Fruit fly (Drosophila melanogaster) whole organism, embryonic: ENCODE measurements around the gene CG32639.

Source experiments
- Adf1 ChIP-seq: fragments of 200-800 bp; sonication (Bioruptor generic); IDR thresholded peaks from 2 replicates; pipeline ENCODE4 v1.3.6; 2022; ENCODE audit warnings: missing biosample characterization, missing genetic modification characterization
- B-H1 ChIP-seq: fragments of 200-800 bp; sonication (Bioruptor generic); IDR thresholded peaks from 3 replicates; pipeline ENCODE4 v1.3.6; 2022; ENCODE audit warnings: missing biosample characterization, missing genetic modification characterization
- Blimp-1 ChIP-seq: fragments of 200-800 bp; sonication (Bioruptor generic); optimal IDR thresholded peaks from 3 replicates; lab custom pipeline; 2018; ENCODE audit warnings: missing biosample characterization, missing genetic modification characterization, mild to moderate bottlenecking, moderate library complexity, missing genetic modification reagents
- CG10543 ChIP-seq: fragments of 200-800 bp; sonication (Bioruptor generic); optimal IDR thresholded peaks from 3 replicates; lab custom pipeline; 2017; ENCODE audit warnings: missing biosample characterization, mild to moderate bottlenecking, missing genetic modification characterization, moderate library complexity
- CG10654 ChIP-seq: fragments of 200-800 bp; sonication (Bioruptor generic); optimal IDR thresholded peaks from 2 replicates; lab custom pipeline; 2016; ENCODE audit warnings: missing biosample characterization, missing genetic modification characterization
- CG11723 ChIP-seq: fragments of 200-800 bp; sonication (Bioruptor generic); optimal IDR thresholded peaks from 2 replicates; lab custom pipeline; 2017; ENCODE audit warnings: missing biosample characterization, mild to moderate bottlenecking, missing genetic modification characterization
- CG12219 ChIP-seq: fragments of 200-800 bp; sonication (Bioruptor generic); optimal IDR thresholded peaks from 3 replicates; lab custom pipeline; 2018; ENCODE audit warnings: missing biosample characterization, mild to moderate bottlenecking, missing genetic modification characterization
- CG14965 ChIP-seq: fragments of 200-800 bp; sonication (Bioruptor generic); optimal IDR thresholded peaks from 2 replicates; lab custom pipeline; 2016; ENCODE audit warnings: missing biosample characterization, missing genetic modification characterization, borderline replicate concordance
- CG15696 ChIP-seq: fragments of 200-800 bp; sonication (Bioruptor generic); optimal IDR thresholded peaks from 2 replicates; lab custom pipeline; 2019; ENCODE audit warnings: missing biosample characterization, mild to moderate bottlenecking, missing genetic modification characterization, moderate library complexity
- CG17829 ChIP-seq: fragments of 200-800 bp; optimal IDR thresholded peaks from 2 replicates; lab custom pipeline; 2019; ENCODE audit warnings: missing biosample characterization, mild to moderate bottlenecking, missing genetic modification characterization, moderate library complexity
- CG32532 ChIP-seq: fragments of 200-800 bp; sonication (Bioruptor generic); IDR thresholded peaks from 2 replicates; pipeline ENCODE4 v1.3.6; 2022; ENCODE audit warnings: missing biosample characterization, missing genetic modification characterization
- CG4282 ChIP-seq: fragments of 200-800 bp; sonication (Bioruptor generic); optimal IDR thresholded peaks from 2 replicates; lab custom pipeline; 2016; ENCODE audit warnings: missing biosample characterization, missing genetic modification characterization
- CG4328 ChIP-seq: fragments of 200-800 bp; sonication (Bioruptor generic); optimal IDR thresholded peaks from 3 replicates; lab custom pipeline; 2017; ENCODE audit warnings: missing biosample characterization, missing genetic modification reagents, missing genetic modification characterization
- CG4707 ChIP-seq: fragments of 200-800 bp; sonication (Bioruptor generic); optimal IDR thresholded peaks from 2 replicates; lab custom pipeline; 2018; ENCODE audit warnings: missing biosample characterization, mild to moderate bottlenecking, missing genetic modification characterization, moderate library complexity
- CG7745 ChIP-seq: fragments of 200-800 bp; sonication (Bioruptor generic); optimal IDR thresholded peaks from 2 replicates; lab custom pipeline; 2018; ENCODE audit warnings: missing biosample characterization, mild to moderate bottlenecking, missing genetic modification characterization, moderate library complexity
- CG7839 ChIP-seq: fragments of 200-800 bp; sonication (Bioruptor generic); optimal IDR thresholded peaks from 3 replicates; lab custom pipeline; 2018; ENCODE audit warnings: missing biosample characterization, mild to moderate bottlenecking, missing genetic modification characterization, moderate library complexity
- CG8765 ChIP-seq: fragments of 200-800 bp; sonication (Bioruptor generic); IDR thresholded peaks from 2 replicates; pipeline ENCODE4 v1.3.6; 2022; ENCODE audit warnings: missing biosample characterization, missing genetic modification characterization
- CG8944 ChIP-seq: fragments of 200-800 bp; sonication (Bioruptor generic); optimal IDR thresholded peaks from 3 replicates; lab custom pipeline; 2016; ENCODE audit warnings: missing biosample characterization, missing genetic modification characterization
- CoRest ChIP-seq: fragments of 200-800 bp; sonication (Bioruptor generic); optimal IDR thresholded peaks from 3 replicates; lab custom pipeline; 2018; ENCODE audit warnings: missing biosample characterization, mild to moderate bottlenecking, missing genetic modification characterization, moderate library complexity
- Drgx ChIP-seq: fragments of 200-800 bp; sonication (Bioruptor generic); IDR thresholded peaks from 2 replicates; pipeline ENCODE4 v1.3.6; 2022; ENCODE audit warnings: missing biosample characterization, missing genetic modification characterization
- E2f2 ChIP-seq: fragments of 200-800 bp; sonication (Bioruptor generic); IDR thresholded peaks from 2 replicates; pipeline ENCODE4 v1.3.6; 2022; ENCODE audit warnings: missing biosample characterization, missing genetic modification characterization
- Eip74EF ChIP-seq, 2 experiments: fragments of 200-800 bp in 1 of 2; fragments of >200 bp in 1 of 2; sonication (Bioruptor generic) in 1 of 2; optimal IDR thresholded peaks; 2 replicates each; lab custom pipeline; 2017 to 2019; ENCODE audit warnings: missing biosample characterization in 2 of 2, missing genetic modification characterization in 2 of 2, mild to moderate bottlenecking in 1 of 2, moderate library complexity in 1 of 2
- H15 ChIP-seq: fragments of 200-800 bp; sonication (Bioruptor generic); IDR thresholded peaks from 3 replicates; pipeline ENCODE4 v1.3.6; 2022; ENCODE audit warnings: missing biosample characterization, missing genetic modification characterization
- Hr39 ChIP-seq: fragments of >200 bp; optimal IDR thresholded peaks from 2 replicates; lab custom pipeline; 2017
- MBD-R2 ChIP-seq: fragments of 200-800 bp; sonication (Bioruptor generic); IDR thresholded peaks from 2 replicates; pipeline ENCODE4 v1.3.6; 2022; ENCODE audit warnings: missing biosample characterization, missing genetic modification characterization
- Max ChIP-seq: fragments of 200-800 bp; sonication (Bioruptor generic); optimal IDR thresholded peaks from 2 replicates; lab custom pipeline; 2016; ENCODE audit warnings: missing biosample characterization, mild to moderate bottlenecking, missing genetic modification characterization
- NFAT ChIP-seq: fragments of 200-800 bp; sonication (Bioruptor generic); IDR thresholded peaks from 2 replicates; pipeline ENCODE4 v1.3.6; 2022; ENCODE audit warnings: missing biosample characterization, missing genetic modification characterization
- Poxn ChIP-seq: fragments of 200-800 bp; sonication (Bioruptor generic); IDR thresholded peaks from 2 replicates; pipeline ENCODE4 v1.3.6; 2022; ENCODE audit warnings: missing biosample characterization, missing genetic modification characterization
- Scr ChIP-seq: fragments of 200-800 bp; sonication (Bioruptor generic); IDR thresholded peaks from 2 replicates; pipeline ENCODE4 v1.3.6; 2022; ENCODE audit warnings: missing biosample characterization, missing genetic modification characterization; ENCODE audit not compliant: partially characterized antibody
- Sin3A ChIP-seq: fragments of >200 bp; optimal IDR thresholded peaks from 2 replicates; lab custom pipeline; 2018
- Sry-δ ChIP-seq: fragments of 200-800 bp; sonication (Bioruptor generic); optimal IDR thresholded peaks from 2 replicates; lab custom pipeline; 2016; ENCODE audit warnings: missing biosample characterization, missing genetic modification characterization
- Trl ChIP-seq, 3 experiments: fragments of >200 bp in 2 of 3; fragments of 200-800 bp in 1 of 3; sonication (Bioruptor generic) in 1 of 3; optimal IDR thresholded peaks; 2 replicates in 1 of 3; 3 replicates in 2 of 3; lab custom pipeline; 2016 to 2017; ENCODE audit warnings: missing biosample characterization in 1 of 3, missing genetic modification characterization in 1 of 3
- al ChIP-seq: fragments of 200-800 bp; sonication (Bioruptor generic); IDR thresholded peaks from 2 replicates; pipeline ENCODE4 v1.3.6; 2022; ENCODE audit warnings: missing biosample characterization, missing genetic modification characterization
- aop ChIP-seq: fragments of 200-800 bp; sonication (Bioruptor generic); IDR thresholded peaks from 2 replicates; pipeline ENCODE4 v1.3.6; 2022; ENCODE audit warnings: missing biosample characterization, missing genetic modification characterization
- chif ChIP-seq, 2 experiments: fragments of 200-800 bp; sonication (Bioruptor generic); optimal IDR thresholded peaks; 3 replicates each; lab custom pipeline; 2016; ENCODE audit warnings: missing biosample characterization in 2 of 2, missing genetic modification characterization in 2 of 2
- croc ChIP-seq: fragments of 200-800 bp; sonication (Bioruptor generic); conservative IDR thresholded peaks from 3 replicates; pipeline ENCODE4 v1.3.6; 2022; ENCODE audit warnings: missing biosample characterization, missing genetic modification characterization
- danr ChIP-seq: fragments of 200-800 bp; sonication (Bioruptor generic); IDR thresholded peaks from 2 replicates; pipeline ENCODE4 v1.3.6; 2022; ENCODE audit warnings: missing biosample characterization, missing genetic modification characterization
- en ChIP-seq: fragments of 200-800 bp; sonication (Bioruptor generic); optimal IDR thresholded peaks from 2 replicates; lab custom pipeline; 2016; ENCODE audit warnings: missing biosample characterization, missing genetic modification characterization
- gro ChIP-seq: fragments of 200-800 bp; sonication (Bioruptor generic); optimal IDR thresholded peaks from 2 replicates; lab custom pipeline; 2016; ENCODE audit warnings: missing biosample characterization, missing genetic modification characterization
- gsb ChIP-seq: fragments of 200-800 bp; sonication (Bioruptor generic); IDR thresholded peaks from 2 replicates; pipeline ENCODE4 v1.3.6; 2022; ENCODE audit warnings: missing biosample characterization, missing genetic modification characterization
- kay ChIP-seq: fragments of 200-800 bp; sonication (Bioruptor generic); optimal IDR thresholded peaks from 2 replicates; lab custom pipeline; 2016; ENCODE audit warnings: missing biosample characterization, missing genetic modification characterization
- nerfin-2 ChIP-seq: fragments of 200-800 bp; sonication (Bioruptor generic); IDR thresholded peaks from 2 replicates; pipeline ENCODE4 v1.3.6; 2022; ENCODE audit warnings: missing biosample characterization, missing genetic modification characterization; ENCODE audit not compliant: partially characterized antibody
- oc ChIP-seq: fragments of 200-800 bp; sonication (Bioruptor generic); optimal IDR thresholded peaks from 2 replicates; lab custom pipeline; 2018; ENCODE audit warnings: missing biosample characterization, mild to moderate bottlenecking, missing genetic modification characterization, moderate library complexity
- onecut ChIP-seq: fragments of 200-800 bp; sonication (Bioruptor generic); IDR thresholded peaks from 2 replicates; pipeline ENCODE4 v1.3.6; 2022; ENCODE audit warnings: missing biosample characterization, missing genetic modification characterization
- sens ChIP-seq: fragments of 200-800 bp; sonication (Bioruptor generic); peaks from one replicate; lab custom pipeline; 2016; ENCODE audit warnings: missing biosample characterization, missing genetic modification characterization
- sna ChIP-seq: fragments of 200-800 bp; sonication (Bioruptor generic); IDR thresholded peaks from 2 replicates; pipeline ENCODE4 v1.3.6; 2022; ENCODE audit warnings: missing biosample characterization, missing genetic modification characterization; ENCODE audit not compliant: partially characterized antibody
- twi ChIP-seq: fragments of 200-800 bp; optimal IDR thresholded peaks from 2 replicates; lab custom pipeline; 2019; ENCODE audit warnings: missing biosample characterization, mild to moderate bottlenecking, missing genetic modification characterization, moderate library complexity
- zen2 ChIP-seq: fragments of 200-800 bp; sonication (Bioruptor generic); IDR thresholded peaks from 3 replicates; pipeline ENCODE4 v1.3.6; 2022; ENCODE audit warnings: missing biosample characterization, missing genetic modification characterization; ENCODE audit not compliant: partially characterized antibody

CG32639 gene

DNA sequence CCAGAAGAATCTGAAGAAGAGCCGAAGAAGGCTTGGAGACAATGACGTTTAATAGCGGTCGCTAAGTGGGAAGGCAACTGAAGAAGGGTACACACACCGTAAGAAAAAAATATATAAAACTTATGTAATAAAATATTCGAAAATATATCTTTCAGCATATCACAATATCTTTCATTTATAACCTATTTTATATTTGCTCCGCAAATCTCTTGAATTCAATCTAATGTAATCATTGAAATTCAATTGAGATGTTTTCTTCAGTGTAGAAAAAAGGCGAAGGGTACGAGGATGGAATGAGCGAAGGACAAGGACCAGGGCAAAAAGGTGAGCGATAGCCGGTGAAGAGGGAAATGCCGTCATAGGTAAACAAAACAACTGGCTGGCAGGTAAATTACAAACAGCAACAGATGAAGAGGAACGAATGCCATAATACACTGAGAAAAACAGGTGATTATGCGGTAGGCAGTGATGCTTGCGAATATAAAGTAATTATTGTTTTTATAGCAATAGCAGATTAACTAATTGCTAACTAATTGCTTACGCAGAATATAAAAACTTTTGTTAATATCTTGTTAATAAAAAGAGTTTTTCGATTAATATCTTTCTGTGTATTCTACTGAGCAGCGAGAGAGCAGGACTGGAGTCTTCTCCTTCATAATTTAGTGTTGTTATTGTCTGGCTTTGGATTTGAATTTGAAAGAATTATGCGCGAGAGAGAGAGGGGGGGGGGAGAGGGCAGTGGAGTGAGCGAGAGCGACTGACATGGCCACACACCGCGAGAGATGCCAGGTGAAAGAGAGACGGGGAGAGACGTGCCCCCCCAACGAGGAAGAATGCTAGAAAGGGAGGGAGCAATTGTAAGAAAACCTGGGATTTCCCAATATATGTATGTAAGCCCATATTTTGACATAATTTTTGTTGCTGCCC lies 2.3 kb downstream of the CG32639 start (continued):
- TF ChIP-seq CG32532 (peak; percentile 75), nerfin-2 (GFP tag; lab: Robert Waterston, UW) (no peak), Adf1 (GFP tag; lab: Robert Waterston, UW) (no peak), CG17829 (tag; lab: Kevin White, UChicago) (peak; percentile 91), CoRest (peak; percentile 85), sna (GFP tag; lab: Robert Waterston, UW) (no peak), CG4328 (GFP tag; lab: Kevin White, UChicago) (peak; percentile 49), gsb (GFP tag; lab: Robert Waterston, UW) (no peak), croc (GFP tag; lab: Robert Waterston, UW) (peak; percentile 89), E2f2 (GFP tag; lab: Robert Waterston, UW) (peak; percentile 59; the same call in 1 of the 2 replicates), zen2 (GFP tag; lab: Robert Waterston, UW) (no peak), Sry-δ (peak; percentile 55), CG10654 (GFP tag; lab: Kevin White, UChicago) (peak; percentile 72), Poxn (GFP tag; lab: Robert Waterston, UW) (no peak), Blimp-1 (GFP tag; lab: Kevin White, UChicago) (peak; percentile 84), NFAT (GFP tag; lab: Robert Waterston, UW) (peak; percentile 62), kay (GFP tag; lab: Kevin White, UChicago) (peak; percentile 60), CG10543 (GFP tag; lab: Kevin White, UChicago) (no peak), CG15696 (tag; lab: Kevin White, UChicago) (peak; percentile 97), onecut (GFP tag; lab: Robert Waterston, UW) (peak; percentile 85), CG8765 (GFP tag; lab: Robert Waterston, UW) (peak; percentile 92), CG14965 (peak; percentile 55), sens (GFP tag; lab: Kevin White, UChicago) (peak; percentile 99), CG7839 (tag; lab: Kevin White, UChicago) (peak; percentile 89), en (GFP tag; lab: Kevin White, UChicago) (peak; percentile 37), Hr39 (lab: Kevin White, UChicago) (no peak), Scr (GFP tag; lab: Robert Waterston, UW) (no peak), danr (GFP tag; lab: Robert Waterston, UW) (peak; percentile 65; the same call in 1 of the 2 replicates), aop (GFP tag; lab: Robert Waterston, UW) (peak; percentile 13; the same call in 1 of the 2 replicates), CG4282 (GFP tag; lab: Kevin White, UChicago) (no peak), gro (peak; percentile 57), chif (GFP tag; optimal IDR thresholded peaks at IDR 0.05; lab: Kevin White, UChicago) (peak; percentile 82 to 92), CG11723 (GFP tag; lab: Kevin White, UChicago) (peak; percentile 51), Eip74EF (GFP tag; optimal IDR thresholded peaks at IDR 0.05; lab: Kevin White, UChicago) (peak in 1 of 2 experiments; percentile 67), H15 (GFP tag; lab: Robert Waterston, UW) (peak; percentile 67; the same call in 2 of the 3 replicates), CG12219 (GFP tag; lab: Kevin White, UChicago) (peak; percentile 60), oc (peak; percentile 41), MBD-R2 (GFP tag; lab: Robert Waterston, UW) (peak; percentile 47; the same call in 1 of the 2 replicates), twi (tag; lab: Kevin White, UChicago) (peak; percentile 85), CG7745 (tag; lab: Kevin White, UChicago) (peak; percentile 44), Trl (optimal IDR thresholded peaks at IDR 0.05; lab: Kevin White, UChicago) (peak; percentile 23 to 47), Trl (GFP tag; optimal IDR thresholded peaks at IDR 0.05; lab: Kevin White, UChicago) (peak; percentile 84), Drgx (GFP tag; lab: Robert Waterston, UW) (peak; percentile 48; the same call in 1 of the 2 replicates), al (peak; percentile 51; the same call in 1 of the 2 replicates), B-H1 (GFP tag; lab: Robert Waterston, UW) (peak; percentile 69), CG4707 (peak; percentile 18), Sin3A (lab: Kevin White, UChicago) (no peak), CG8944 (GFP tag; lab: Kevin White, UChicago) (peak; percentile 70), Max (GFP tag; lab: Kevin White, UChicago) (peak; percentile 75)
